Worm (Caenorhabditis elegans) whole organism, early embryonic: ENCODE results near the gene itsn-1.
"Not testable (repeated sequence)": the region's sequence is repeated elsewhere in the genome, so short reads cannot be mapped to it uniquely, and the experiment has no call there.

Source experiments
- B0310.2 ChIP-seq: sonication (generic microtip); optimal IDR thresholded peaks from 2 replicates; lab custom pipeline; 2016; ENCODE audit warnings: mild to moderate bottlenecking, missing genetic modification characterization, missing compliant biosample characterization
- F13C5.2 ChIP-seq: sonication (generic microtip); optimal IDR thresholded peaks from 2 replicates; lab custom pipeline; 2017; ENCODE audit warnings: mild to moderate bottlenecking, missing genetic modification characterization, inconsistent platforms, missing compliant biosample characterization
- aly-1 ChIP-seq: sonication (generic microtip); optimal IDR thresholded peaks from 2 replicates; lab custom pipeline; 2016; ENCODE audit warnings: missing genetic modification characterization, missing compliant biosample characterization
- ama-1 ChIP-seq: fragments of 150-350 bp; optimal IDR thresholded peaks from 2 replicates; lab custom pipeline; 2014
- ceh-13 ChIP-seq: fragments of 200-800 bp; sonication (Bioruptor generic); optimal IDR thresholded peaks from 2 replicates; lab custom pipeline; 2018; ENCODE audit warnings: mild to moderate bottlenecking, missing genetic modification characterization, missing compliant biosample characterization
- ceh-36 ChIP-seq: sonication (generic microtip); optimal IDR thresholded peaks from 2 replicates; lab custom pipeline; 2016; ENCODE audit warnings: missing genetic modification characterization, inconsistent platforms, missing compliant biosample characterization
- ets-7 ChIP-seq: sonication (generic microtip); optimal IDR thresholded peaks from 2 replicates; lab custom pipeline; 2016; ENCODE audit warnings: missing genotype, missing genetic modification characterization, missing compliant biosample characterization
- flt-1 ChIP-seq: fragments of 200-800 bp; sonication (Bioruptor generic); IDR thresholded peaks from 2 replicates; pipeline ENCODE4 v1.3.6; 2022; ENCODE audit warnings: missing genetic modification characterization, missing compliant biosample characterization
- hmbx-1 ChIP-seq: sonication (generic microtip); optimal IDR thresholded peaks from 2 replicates; lab custom pipeline; 2016; ENCODE audit warnings: mild to moderate bottlenecking, missing genetic modification characterization, missing compliant biosample characterization
- hmg-4 ChIP-seq: fragments of 200-800 bp; sonication (Bioruptor generic); optimal IDR thresholded peaks from 2 replicates; lab custom pipeline; 2018; ENCODE audit warnings: mild to moderate bottlenecking, missing genetic modification characterization, missing compliant biosample characterization
- hnd-1 ChIP-seq: sonication (generic microtip); optimal IDR thresholded peaks from 2 replicates; lab custom pipeline; 2016; ENCODE audit warnings: missing genetic modification characterization, missing compliant biosample characterization
- pes-1 ChIP-seq: fragments of 200-800 bp; sonication (Bioruptor generic); IDR thresholded peaks from 2 replicates; pipeline ENCODE4 v1.3.6; 2022; ENCODE audit warnings: missing genetic modification reagents, missing genetic modification characterization, missing compliant biosample characterization
- scrt-1 ChIP-seq: fragments of 200-800 bp; sonication (Bioruptor generic); IDR thresholded peaks from 2 replicates; pipeline ENCODE4 v1.3.6; 2022; ENCODE audit warnings: missing genetic modification characterization, missing compliant biosample characterization
- sea-1 ChIP-seq: fragments of 200-800 bp; sonication (Bioruptor generic); conservative IDR thresholded peaks from 2 replicates; pipeline ENCODE4 v1.3.6; 2022; ENCODE audit warnings: missing genetic modification characterization, missing compliant biosample characterization
- tbx-11 ChIP-seq: fragments of 200-800 bp; sonication (Bioruptor generic); IDR thresholded peaks from 2 replicates; pipeline ENCODE4 v1.3.6; 2022; ENCODE audit warnings: missing genetic modification characterization, missing compliant biosample characterization
- tbx-37 ChIP-seq: fragments of 200-800 bp; sonication (Bioruptor generic); conservative IDR thresholded peaks from 2 replicates; pipeline ENCODE4 v1.3.6; 2022; ENCODE audit warnings: missing genetic modification reagents, missing genetic modification characterization, missing compliant biosample characterization
- tra-4 ChIP-seq: sonication (generic microtip); optimal IDR thresholded peaks from 2 replicates; lab custom pipeline; 2017; ENCODE audit warnings: missing genetic modification characterization, missing compliant biosample characterization

The itsn-1 gene

ce11 chrIV:17150871-17151270 lies 31.4 kb downstream of the itsn-1 start, which contains the start of gene Y116A8C.40:
Y116A8C.40 (minus strand) TSS chrIV:17150971.
- TF ChIP-seq hnd-1 (tag; lab: Kevin White, UChicago): no peak
- TF ChIP-seq ets-7 (tag; lab: Kevin White, UChicago): no peak
- no peak for TF ChIP-seq ceh-13 (GFP tag; lab: Kevin White, UChicago)
- no peak for TF ChIP-seq ama-1 (lab: Kevin White, UChicago)
- no peak for TF ChIP-seq tbx-37
- TF ChIP-seq hmbx-1 (tag; lab: Kevin White, UChicago): no peak
- TF ChIP-seq tbx-11 (GFP tag; lab: Robert Waterston, UW): no peak
- TF ChIP-seq B0310.2: no peak
- TF ChIP-seq hmg-4: no peak
- TF ChIP-seq flt-1 (GFP tag; lab: Robert Waterston, UW): no peak
- no peak for TF ChIP-seq F13C5.2
- no peak for TF ChIP-seq sea-1 (GFP tag; lab: Robert Waterston, UW)
- TF ChIP-seq ceh-36 (tag; lab: Kevin White, UChicago): no peak
- no peak for TF ChIP-seq tra-4 (tag; lab: Kevin White, UChicago)
- TF ChIP-seq pes-1 (GFP tag; lab: Robert Waterston, UW): no peak

DNA sequence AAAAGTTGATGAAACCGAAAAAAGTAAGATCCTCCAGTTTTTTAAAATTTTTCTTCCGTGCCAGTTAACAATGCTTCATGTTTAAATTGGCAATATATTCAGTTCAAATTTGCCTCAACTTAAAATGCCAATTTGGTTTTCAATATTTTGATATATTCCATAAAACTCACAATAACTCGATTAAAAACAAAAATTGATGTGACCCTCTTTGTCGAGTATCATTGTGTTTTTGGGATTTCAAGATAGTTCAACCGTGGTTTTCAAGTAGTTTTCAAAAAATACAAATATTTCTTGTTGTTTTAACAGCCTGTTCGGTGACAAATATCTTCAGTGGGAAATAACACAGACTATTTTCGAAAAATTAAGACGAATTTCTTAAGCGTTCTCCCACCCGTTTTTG lies 33.5 kb downstream of the itsn-1 start:
- TF ChIP-seq ets-7 (tag; lab: Kevin White, UChicago): no peak

- peak; percentile 44; the same call in 1 of the 2 replicates for TF ChIP-seq pes-1 (GFP tag; lab: Robert Waterston, UW)
Measured at ce11 chrIV:17155625-17156024, 36.1 kb downstream of the itsn-1 start.

- TF ChIP-seq F13C5.2: no peak
- TF ChIP-seq sea-1 (GFP tag; lab: Robert Waterston, UW): no peak
- no peak for TF ChIP-seq B0310.2
- no peak for TF ChIP-seq hnd-1 (tag; lab: Kevin White, UChicago)
- TF ChIP-seq aly-1 (tag; lab: Kevin White, UChicago): no peak
- no peak for TF ChIP-seq tbx-37
- no peak for TF ChIP-seq hmbx-1 (tag; lab: Kevin White, UChicago)
- no peak for TF ChIP-seq ceh-13 (GFP tag; lab: Kevin White, UChicago)
- TF ChIP-seq tbx-11 (GFP tag; lab: Robert Waterston, UW): no peak
- TF ChIP-seq flt-1 (GFP tag; lab: Robert Waterston, UW): no peak
- no peak for TF ChIP-seq pes-1 (GFP tag; lab: Robert Waterston, UW)
Measured at ce11 chrIV:17162515-17162914, 43.0 kb downstream of the itsn-1 start, which contains the start of gene skr-13. skr-13 (minus strand) TSS chrIV:17162615.

ce11 chrIV:17163273-17163672 lies 43.8 kb downstream of the itsn-1 start, which contains the start of gene skr-9:
skr-9 (plus strand) TSS chrIV:17163573.
- not testable (repeated sequence) for TF ChIP-seq ceh-36 (tag; lab: Kevin White, UChicago); hnd-1 (tag; lab: Kevin White, UChicago); scrt-1 (GFP tag; lab: Robert Waterston, UW)

DNA sequence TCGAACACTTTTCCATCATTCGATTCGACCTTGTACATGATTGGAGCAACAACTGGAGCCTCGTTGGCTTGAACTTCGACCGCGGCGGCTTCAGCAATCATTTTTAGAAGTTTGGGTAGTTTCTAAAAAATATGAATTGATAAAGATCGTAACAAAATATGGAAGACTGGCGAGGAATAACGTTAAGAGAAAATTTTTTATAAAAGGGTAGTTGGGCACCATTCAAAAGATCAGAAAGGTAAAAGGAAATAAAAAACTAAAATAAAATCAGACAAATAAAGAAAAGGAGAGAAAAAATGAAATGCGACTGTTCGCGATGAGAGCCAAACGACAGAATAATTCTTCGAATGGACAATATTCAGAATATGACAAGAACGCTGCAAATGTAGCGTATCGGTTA lies 46.3 kb downstream of the itsn-1 start, which contains the start of gene skr-8:
TSS of gene skr-8 (minus strand) at position 101 of the 400 bp plus-strand sequence.
- TF ChIP-seq tbx-11 (GFP tag; lab: Robert Waterston, UW); tra-4 (tag; lab: Kevin White, UChicago); ama-1 (lab: Kevin White, UChicago): not testable (repeated sequence)

DNA sequence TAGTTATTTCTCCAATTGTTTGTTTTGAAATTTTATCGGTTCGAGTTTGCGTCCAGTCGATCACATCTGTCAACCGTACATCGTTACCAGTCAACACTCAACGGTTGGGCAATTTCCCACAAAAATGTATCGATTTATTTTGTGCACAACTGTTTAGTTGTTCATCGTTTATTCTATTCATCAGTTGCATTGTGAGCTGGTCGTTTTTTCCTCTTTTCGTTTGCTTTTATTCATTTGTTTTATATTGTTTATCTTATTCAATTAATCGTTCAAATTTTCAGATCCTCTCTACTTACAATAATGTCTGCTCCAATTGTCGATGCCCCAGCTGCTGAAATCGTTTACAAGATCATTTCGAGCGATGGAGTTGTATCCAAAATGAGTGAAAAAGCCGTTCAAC lies 47.5 kb downstream of the itsn-1 start, which contains the start of gene skr-12:
TSS of gene skr-12 (plus strand) at position 301 of the 400 bp plus-strand sequence.
- no peak for TF ChIP-seq ceh-13 (GFP tag; lab: Kevin White, UChicago)
- no peak for TF ChIP-seq ama-1 (lab: Kevin White, UChicago)
- no peak for TF ChIP-seq B0310.2
- no peak for TF ChIP-seq flt-1 (GFP tag; lab: Robert Waterston, UW)
- no peak for TF ChIP-seq tbx-37
- no peak for TF ChIP-seq scrt-1 (GFP tag; lab: Robert Waterston, UW)
- TF ChIP-seq sea-1 (GFP tag; lab: Robert Waterston, UW): no peak
- no peak for TF ChIP-seq tbx-11 (GFP tag; lab: Robert Waterston, UW)
- TF ChIP-seq aly-1 (tag; lab: Kevin White, UChicago): no peak
- TF ChIP-seq hmbx-1 (tag; lab: Kevin White, UChicago): no peak
- TF ChIP-seq pes-1 (GFP tag; lab: Robert Waterston, UW): no peak
- TF ChIP-seq hmg-4: no peak
- TF ChIP-seq ceh-36 (tag; lab: Kevin White, UChicago): no peak
- TF ChIP-seq F13C5.2: no peak
- no peak for TF ChIP-seq tra-4 (tag; lab: Kevin White, UChicago)
- no peak for TF ChIP-seq ets-7 (tag; lab: Kevin White, UChicago)
- no peak for TF ChIP-seq hnd-1 (tag; lab: Kevin White, UChicago)

DNA sequence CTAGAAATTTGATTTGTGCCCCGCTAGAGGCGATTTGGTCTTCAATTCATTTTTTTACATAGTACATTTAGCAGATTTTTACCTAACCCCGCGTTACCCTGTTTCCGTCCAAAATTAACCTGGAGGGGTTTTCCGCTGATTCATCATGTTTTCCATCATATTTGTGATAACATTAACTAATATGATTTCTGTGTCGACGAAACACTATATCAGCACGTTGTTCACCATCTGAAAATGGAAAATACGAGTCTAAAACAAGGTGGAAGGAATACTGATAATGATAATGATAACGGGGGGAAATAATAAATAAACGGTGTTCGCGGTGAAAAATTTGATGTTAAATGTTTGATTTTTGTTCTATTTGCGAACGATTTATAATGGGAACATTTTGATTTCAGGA lies 52.2 kb downstream of the itsn-1 start:
- TF ChIP-seq pes-1 (GFP tag; lab: Robert Waterston, UW): no peak
- TF ChIP-seq sea-1 (GFP tag; lab: Robert Waterston, UW): no peak
- TF ChIP-seq hmbx-1 (tag; lab: Kevin White, UChicago): no peak
- TF ChIP-seq hmg-4: no peak
- TF ChIP-seq aly-1 (tag; lab: Kevin White, UChicago): no peak
- no peak for TF ChIP-seq tra-4 (tag; lab: Kevin White, UChicago)
- no peak for TF ChIP-seq flt-1 (GFP tag; lab: Robert Waterston, UW)
- no peak for TF ChIP-seq ama-1 (lab: Kevin White, UChicago)
- no peak for TF ChIP-seq F13C5.2
- TF ChIP-seq scrt-1 (GFP tag; lab: Robert Waterston, UW): no peak
- TF ChIP-seq ets-7 (tag; lab: Kevin White, UChicago): no peak
- TF ChIP-seq ceh-36 (tag; lab: Kevin White, UChicago): no peak
- no peak for TF ChIP-seq tbx-37
- TF ChIP-seq ceh-13 (GFP tag; lab: Kevin White, UChicago): no peak
